Worm (Caenorhabditis elegans) whole organism, L4 larva: Measurements from ENCODE around the gene ppm-1.G.
A peak's percentile ranks its signal among the peaks of the same experiment; 100 is the strongest.

Experiments
- F26F4.8 ChIP-seq: fragments of 200-800 bp; sonication (Bioruptor generic); conservative IDR thresholded peaks from 2 replicates; pipeline ENCODE4 v1.3.6; 2022; ENCODE audit warnings: missing genetic modification characterization, missing compliant biosample characterization
- F49E8.2 ChIP-seq: sonication (generic microtip); optimal IDR thresholded peaks from 2 replicates; lab custom pipeline; 2016; ENCODE audit warnings: missing compliant biosample characterization, mild to moderate bottlenecking, missing genetic modification characterization, borderline replicate concordance
- Y48G9A.11 ChIP-seq: fragments of 200-800 bp; sonication (Bioruptor generic); IDR thresholded peaks from 2 replicates; pipeline ENCODE4 v1.3.6; 2022; ENCODE audit warnings: missing genetic modification reagents, missing genetic modification characterization, missing compliant biosample characterization
- Y5F2A.4 ChIP-seq: fragments of 200-800 bp; sonication (Bioruptor generic); optimal IDR thresholded peaks from 2 replicates; lab custom pipeline; 2018; ENCODE audit warnings: mild to moderate bottlenecking, missing genetic modification characterization, missing compliant biosample characterization
- Y75B8A.6 ChIP-seq: fragments of 200-800 bp; sonication (Bioruptor generic); IDR thresholded peaks from 2 replicates; pipeline ENCODE4 v1.3.6; 2022; ENCODE audit warnings: missing genetic modification reagents, missing genetic modification characterization, missing compliant biosample characterization
- ZK337.2 ChIP-seq: fragments of 200-800 bp; sonication (Bioruptor generic); IDR thresholded peaks from 2 replicates; pipeline ENCODE4 v1.3.6; 2022; ENCODE audit warnings: missing genetic modification reagents, missing genetic modification characterization, missing compliant biosample characterization
- ZK546.5 ChIP-seq, 2 experiments: sonication (generic microtip); optimal IDR thresholded peaks; 2 replicates each; lab custom pipeline; 2017; ENCODE audit warnings: missing biosample characterization in 2 of 2, missing genetic modification characterization in 2 of 2
- aha-1 ChIP-seq: fragments of 150-350 bp; peaks from one replicate; lab custom pipeline; 2014; ENCODE audit warnings: missing biosample characterization, missing genetic modification characterization
- ama-1 ChIP-seq: fragments of 150-350 bp; optimal IDR thresholded peaks from 2 replicates; lab custom pipeline; 2014; ENCODE audit warnings: inconsistent platforms, mixed read lengths
- arid-1 ChIP-seq: fragments of 200-800 bp; sonication (Bioruptor generic); conservative IDR thresholded peaks from 2 replicates; pipeline ENCODE4 v1.3.6; 2022; ENCODE audit warnings: missing genetic modification reagents, missing genetic modification characterization, missing compliant biosample characterization
- attf-4 ChIP-seq: sonication (generic microtip); optimal IDR thresholded peaks from 3 replicates; lab custom pipeline; 2017; ENCODE audit warnings: missing biosample characterization, missing genetic modification characterization
- ceh-20 ChIP-seq: fragments of 200-800 bp; sonication (Bioruptor generic); IDR thresholded peaks from 2 replicates; pipeline ENCODE4 v1.3.6; 2022; ENCODE audit warnings: missing genetic modification reagents, missing genetic modification characterization, missing compliant biosample characterization
- ceh-62 ChIP-seq: sonication (generic microtip); optimal IDR thresholded peaks from 2 replicates; lab custom pipeline; 2017; ENCODE audit warnings: missing biosample characterization, missing genetic modification characterization
- ces-1 ChIP-seq: fragments of 150-350 bp; sonication (generic microtip); optimal IDR thresholded peaks from 4 replicates; lab custom pipeline; 2014; ENCODE audit warnings: missing biosample characterization, missing genetic modification reagents, missing genetic modification characterization
- daf-16 ChIP-seq, 3 experiments: sonication (generic microtip); optimal IDR thresholded peaks; 2 replicates each; lab custom pipeline; 2016 to 2017; ENCODE audit warnings: missing genetic modification characterization in 3 of 3, missing genetic modification reagents in 3 of 3, mild to moderate bottlenecking in 2 of 3, missing compliant biosample characterization in 2 of 3, missing biosample characterization in 1 of 3, moderate library complexity in 1 of 3
- daf-19 ChIP-seq: fragments of 200-800 bp; sonication (Bioruptor generic); conservative IDR thresholded peaks from 2 replicates; pipeline ENCODE4 v1.3.6; 2022; ENCODE audit warnings: missing genetic modification characterization, missing compliant biosample characterization
- dmd-6 ChIP-seq: fragments of 200-800 bp; sonication (Bioruptor generic); IDR thresholded peaks from 2 replicates; pipeline ENCODE4 v1.3.6; 2022; ENCODE audit warnings: missing genetic modification reagents, missing genetic modification characterization, missing compliant biosample characterization
- duxl-1 ChIP-seq: sonication (generic microtip); optimal IDR thresholded peaks from 2 replicates; lab custom pipeline; 2016; ENCODE audit warnings: mild to moderate bottlenecking, missing genetic modification characterization, moderate library complexity, missing compliant biosample characterization; ENCODE audit not compliant: poor library complexity
- fos-1 ChIP-seq: fragments of 150-350 bp; optimal IDR thresholded peaks from 2 replicates; lab custom pipeline; 2014; ENCODE audit warnings: missing biosample characterization, missing genetic modification characterization
- gei-8 ChIP-seq: fragments of 200-800 bp; sonication (Bioruptor generic); optimal IDR thresholded peaks from 2 replicates; lab custom pipeline; 2018; ENCODE audit warnings: mild to moderate bottlenecking, missing genetic modification characterization, missing compliant biosample characterization
- hif-1 ChIP-seq, 2 experiments: sonication (generic microtip); optimal IDR thresholded peaks; 2 replicates each; lab custom pipeline; 2016 to 2017; ENCODE audit warnings: missing compliant biosample characterization in 2 of 2, missing genetic modification characterization in 2 of 2, missing genetic modification reagents in 2 of 2, missing genotype in 2 of 2, mild to moderate bottlenecking in 1 of 2
- hlh-30 ChIP-seq: sonication (generic microtip); optimal IDR thresholded peaks from 2 replicates; lab custom pipeline; 2017; ENCODE audit warnings: antibody characterized with exemption, mild to moderate bottlenecking, missing genetic modification characterization, missing compliant biosample characterization; ENCODE audit not compliant: insufficient read depth
- jun-1 ChIP-seq: fragments of 150-350 bp; optimal IDR thresholded peaks from 2 replicates; lab custom pipeline; 2014; ENCODE audit warnings: missing biosample characterization, missing genetic modification reagents, missing genetic modification characterization
- lin-13 ChIP-seq: fragments of 150-350 bp; optimal IDR thresholded peaks from 2 replicates; lab custom pipeline; 2014; ENCODE audit warnings: missing biosample characterization, missing genetic modification reagents, missing genetic modification characterization
- lin-38 ChIP-seq: fragments of 200-800 bp; sonication (Bioruptor generic); IDR thresholded peaks from 2 replicates; pipeline ENCODE4 v1.3.6; 2022; ENCODE audit warnings: missing genetic modification reagents, missing genetic modification characterization, missing compliant biosample characterization
- lsy-2 ChIP-seq, 2 experiments: fragments of 150-350 bp in 1 of 2; sonication (generic microtip) in 1 of 2; optimal IDR thresholded peaks; 2 replicates each; lab custom pipeline; 2014 to 2017; ENCODE audit warnings: missing biosample characterization in 2 of 2, missing genetic modification characterization in 2 of 2
- mdl-1 ChIP-seq, 2 experiments: fragments of 150-350 bp in 1 of 2; sonication (generic microtip) in 1 of 2; optimal IDR thresholded peaks; 2 replicates each; lab custom pipeline; 2014 to 2017; ENCODE audit warnings: missing biosample characterization in 2 of 2, missing genetic modification characterization in 2 of 2
- mep-1 ChIP-seq: fragments of 150-350 bp; sonication (generic microtip); optimal IDR thresholded peaks from 3 replicates; lab custom pipeline; 2014; ENCODE audit warnings: missing biosample characterization, missing genetic modification characterization
- mes-2 ChIP-seq: sonication (generic microtip); optimal IDR thresholded peaks from 2 replicates; lab custom pipeline; 2016; ENCODE audit warnings: missing genotype, mild to moderate bottlenecking, missing genetic modification characterization, missing compliant biosample characterization; ENCODE audit not compliant: poor library complexity, severe bottlenecking
- nhr-102 ChIP-seq: sonication (generic microtip); optimal IDR thresholded peaks from 2 replicates; lab custom pipeline; 2016; ENCODE audit warnings: mild to moderate bottlenecking, missing genetic modification characterization, moderate library complexity, missing compliant biosample characterization
- nhr-237 ChIP-seq: sonication (generic microtip); optimal IDR thresholded peaks from 2 replicates; lab custom pipeline; 2017; ENCODE audit warnings: missing biosample characterization, missing genetic modification characterization
- nhr-28 ChIP-seq: fragments of 150-350 bp; optimal IDR thresholded peaks from 2 replicates; lab custom pipeline; 2014; ENCODE audit warnings: missing biosample characterization, missing genetic modification characterization
- nhr-42 ChIP-seq: fragments of 200-800 bp; sonication (Bioruptor generic); IDR thresholded peaks from 2 replicates; pipeline ENCODE4 v1.3.6; 2022; ENCODE audit warnings: missing genetic modification characterization, missing compliant biosample characterization
- set-16 ChIP-seq: fragments of 200-800 bp; sonication (Bioruptor generic); IDR thresholded peaks from 2 replicates; pipeline ENCODE4 v1.3.6; 2022; ENCODE audit warnings: missing genetic modification reagents, missing genetic modification characterization, missing compliant biosample characterization
- spr-3 ChIP-seq: fragments of 200-800 bp; sonication (Bioruptor generic); optimal IDR thresholded peaks from 2 replicates; lab custom pipeline; 2018; ENCODE audit warnings: mild to moderate bottlenecking, missing genetic modification characterization, missing compliant biosample characterization
- tra-1 ChIP-seq: fragments of 200-800 bp; sonication (Bioruptor generic); IDR thresholded peaks from 2 replicates; pipeline ENCODE4 v1.3.6; 2022; ENCODE audit warnings: missing genetic modification reagents, missing genetic modification characterization, missing compliant biosample characterization
- unc-130 ChIP-seq: sonication (generic microtip); optimal IDR thresholded peaks from 2 replicates; lab custom pipeline; 2016; ENCODE audit warnings: missing genetic modification reagents, missing genetic modification characterization, missing compliant biosample characterization
- unc-62 ChIP-seq, 3 experiments: fragments of 150-350 bp in 1 of 3; sonication (generic microtip); optimal IDR thresholded peaks in 2 of 3; peaks in 1 of 3; 1 replicate in 1 of 3; 2 replicates in 2 of 3; lab custom pipeline; 2014 to 2017; ENCODE audit warnings: missing biosample characterization in 3 of 3, missing genetic modification characterization in 3 of 3, missing genetic modification reagents in 3 of 3, missing genotype in 1 of 3
- zfp-2 ChIP-seq: sonication (generic microtip); optimal IDR thresholded peaks from 2 replicates; lab custom pipeline; 2016; ENCODE audit warnings: mild to moderate bottlenecking, missing genetic modification characterization, missing compliant biosample characterization
- zfp-3 ChIP-seq: fragments of 200-800 bp; sonication (Bioruptor generic); conservative IDR thresholded peaks from 2 replicates; pipeline ENCODE4 v1.3.6; 2022; ENCODE audit warnings: missing genetic modification reagents, missing genetic modification characterization, missing compliant biosample characterization
- ztf-11 ChIP-seq: fragments of 150-350 bp; optimal IDR thresholded peaks from 2 replicates; lab custom pipeline; 2014; ENCODE audit warnings: missing biosample characterization, missing genetic modification characterization

ppm-1.G gene

DNA sequence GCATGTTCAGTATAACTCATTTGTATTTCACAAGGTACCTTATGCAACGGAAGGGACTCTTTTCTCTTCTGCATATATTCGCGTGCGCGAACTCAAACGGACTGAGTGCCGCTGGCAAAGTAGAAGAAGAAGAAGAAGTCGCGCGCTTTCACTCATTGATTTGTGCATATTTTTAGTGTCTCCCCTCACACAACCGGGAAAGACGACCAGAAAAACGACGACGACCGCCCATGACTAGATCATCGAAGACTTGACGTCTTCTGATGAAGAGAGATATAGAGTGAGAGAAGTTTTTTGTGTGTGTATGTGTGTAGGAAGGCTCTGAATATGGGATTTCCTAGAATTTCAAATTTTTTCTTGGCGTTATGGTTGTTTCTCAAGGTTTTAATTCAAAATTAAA lies 19.1 kb upstream of the ppm-1.G start (continued):
- TF ChIP-seq arid-1: no peak
- TF ChIP-seq zfp-3 (GFP tag; lab: Robert Waterston, UW): no peak
- TF ChIP-seq dmd-6 (GFP tag; lab: Robert Waterston, UW): no peak
- no peak for TF ChIP-seq F49E8.2 (tag; lab: Kevin White, UChicago)
- TF ChIP-seq spr-3 (GFP tag; lab: Kevin White, UChicago): no peak
- TF ChIP-seq ztf-11 (tag; lab: Kevin White, UChicago): no peak
- TF ChIP-seq unc-62 (GFP tag; optimal IDR thresholded peaks at IDR 0.05 in 1 of 2; lab: Kevin White, UChicago): no peak
- TF ChIP-seq unc-62 (tag; optimal IDR thresholded peaks at IDR 0.05; lab: Kevin White, UChicago): no peak
- no peak for TF ChIP-seq Y75B8A.6
- no peak for TF ChIP-seq zfp-2

DNA sequence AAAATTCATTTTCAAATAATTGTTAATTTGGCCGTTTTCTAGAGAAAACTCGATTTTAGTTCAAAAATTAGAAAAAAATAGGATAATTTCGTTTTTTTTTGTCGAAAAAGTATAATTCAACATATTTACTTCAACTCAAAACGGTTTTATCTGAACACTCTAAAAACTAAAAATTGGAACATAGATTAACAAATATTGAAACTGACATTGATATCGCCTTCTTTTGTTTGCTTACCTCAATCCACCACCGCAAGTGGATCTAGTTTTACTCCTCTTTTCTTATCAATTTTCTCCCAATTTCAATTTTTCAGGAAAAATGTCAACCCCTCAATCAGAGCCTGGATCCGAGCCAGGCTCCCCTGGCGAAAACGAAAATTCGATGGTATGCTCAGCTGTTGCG lies 18.6 kb upstream of the ppm-1.G start, which contains the start of gene ptl-1:
ptl-1 (plus strand) TSS at position 301 of the 400 bp plus-strand sequence.
- TF ChIP-seq unc-62 (GFP tag; optimal IDR thresholded peaks at IDR 0.05 in 1 of 2; lab: Kevin White, UChicago) (peak in 1 of 2 experiments; percentile 71), unc-62 (tag; optimal IDR thresholded peaks at IDR 0.05; lab: Kevin White, UChicago) (no peak), ces-1 (GFP tag; lab: Kevin White, UChicago) (no peak)
- TF ChIP-seq, all 104 proteins: peak for 1

DNA sequence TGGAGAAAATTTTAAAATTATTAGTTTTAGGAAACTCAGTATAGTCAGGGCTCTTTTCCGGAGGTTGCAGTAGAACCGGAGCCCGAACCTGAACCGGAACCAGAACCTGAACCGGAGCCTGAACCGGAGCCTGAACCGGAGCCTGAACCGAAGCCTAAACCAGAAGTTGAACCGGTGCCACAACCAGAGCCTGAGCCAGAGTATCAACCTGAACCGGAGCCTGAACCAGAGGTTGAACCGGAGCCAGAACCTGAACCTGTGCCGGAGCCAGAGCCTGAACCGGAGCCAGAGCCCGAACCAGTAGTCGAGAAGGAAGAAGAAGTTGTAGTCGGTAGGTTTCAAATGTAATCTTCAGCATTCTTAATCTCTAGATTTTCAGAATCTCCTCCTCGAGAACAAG lies 15.0 kb upstream of the ppm-1.G start:
- peak; percentile 28 for TF ChIP-seq aha-1 (tag; lab: Kevin White, UChicago)
- no peak for TF ChIP-seq ceh-62 (tag; lab: Kevin White, UChicago)
- TF ChIP-seq set-16 (GFP tag; lab: Robert Waterston, UW): peak; percentile 90
- no peak for TF ChIP-seq duxl-1 (tag; lab: Kevin White, UChicago)

DNA sequence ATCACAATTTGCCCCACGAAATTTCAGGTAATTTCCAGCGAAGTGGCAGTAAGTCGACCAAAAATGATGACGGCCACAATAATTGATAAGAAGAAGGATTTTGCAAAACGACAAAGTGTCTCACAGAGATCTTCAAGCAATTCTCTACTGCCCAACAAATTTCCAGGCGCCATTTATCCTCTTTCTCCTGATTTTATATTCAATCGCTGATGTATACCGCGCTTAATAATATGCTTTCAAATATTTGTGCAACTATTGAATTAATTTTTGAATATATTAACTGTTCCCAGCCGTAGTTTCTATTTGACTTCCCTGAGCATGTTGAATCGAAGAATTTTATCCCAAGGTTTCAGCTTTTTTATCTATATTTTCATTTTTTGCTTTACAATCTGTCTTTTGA lies 12.5 kb upstream of the ppm-1.G start, which contains the start of gene tpst-2:
tpst-2 (plus strand) TSS at position 301 of the 400 bp plus-strand sequence.
- TF ChIP-seq nhr-237 (no peak), mes-2 (tag; lab: Kevin White, UChicago) (no peak), aha-1 (tag; lab: Kevin White, UChicago) (no peak), dmd-6 (GFP tag; lab: Robert Waterston, UW) (no peak), jun-1 (tag; lab: Kevin White, UChicago) (no peak), Y5F2A.4 (no peak), daf-16 (GFP tag; optimal IDR thresholded peaks at IDR 0.05; lab: Kevin White, UChicago) (no peak), daf-16 (tag; optimal IDR thresholded peaks at IDR 0.05; lab: Kevin White, UChicago) (no peak), hif-1 (tag; optimal IDR thresholded peaks at IDR 0.05; lab: Kevin White, UChicago) (no peak), Y48G9A.11 (no peak), nhr-42 (no peak), F49E8.2 (tag; lab: Kevin White, UChicago) (no peak), lin-13 (GFP tag; lab: Kevin White, UChicago) (no peak), ZK546.5 (tag; optimal IDR thresholded peaks at IDR 0.05; lab: Kevin White, UChicago) (no peak), nhr-102 (tag; lab: Kevin White, UChicago) (no peak), daf-19 (GFP tag; lab: Robert Waterston, UW) (no peak), tra-1 (no peak), F26F4.8 (no peak), lin-38 (GFP tag; lab: Robert Waterston, UW) (no peak), ZK337.2 (GFP tag; lab: Robert Waterston, UW) (no peak), attf-4 (no peak)

DNA sequence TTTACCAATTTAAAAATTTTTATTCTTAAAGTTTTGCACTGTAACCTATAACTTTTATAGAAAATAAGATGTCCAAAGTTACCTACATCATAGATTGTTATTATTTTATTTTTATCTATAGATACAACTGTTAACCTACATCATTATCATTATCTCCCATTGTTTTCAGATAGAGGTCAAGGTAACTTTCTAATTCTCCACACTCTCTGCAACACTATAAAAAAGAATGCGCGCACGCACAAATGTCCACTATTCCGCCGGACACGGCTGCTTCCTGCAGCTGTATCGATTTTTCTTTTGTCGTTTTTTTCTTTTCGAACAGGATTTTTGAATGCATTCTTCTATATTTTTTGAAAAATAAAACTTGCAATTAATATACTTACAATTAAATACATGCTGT lies 10.8 kb upstream of the ppm-1.G start:
- peak; percentile 2 for TF ChIP-seq hlh-30 (tag; lab: Kevin White, UChicago)
- no peak for TF ChIP-seq nhr-42
- no peak for TF ChIP-seq ZK337.2 (GFP tag; lab: Robert Waterston, UW)
- no peak for TF ChIP-seq ceh-20 (GFP tag; lab: Robert Waterston, UW)
- TF ChIP-seq mep-1 (tag; lab: Kevin White, UChicago): no peak
- TF ChIP-seq fos-1 (tag; lab: Kevin White, UChicago): no peak
- peak in 1 of 2 experiments; percentile 17 for TF ChIP-seq mdl-1 (tag; optimal IDR thresholded peaks at IDR 0.05; lab: Kevin White, UChicago)
- peak in 1 of 2 experiments; percentile 9 for TF ChIP-seq lsy-2 (tag; optimal IDR thresholded peaks at IDR 0.05; lab: Kevin White, UChicago)
- no peak for TF ChIP-seq gei-8 (GFP tag; lab: Kevin White, UChicago)
- TF ChIP-seq Y75B8A.6: no peak
- no peak for TF ChIP-seq ama-1 (lab: Kevin White, UChicago)
- no peak for TF ChIP-seq unc-130 (GFP tag; lab: Kevin White, UChicago)
- peak; percentile 22 for TF ChIP-seq nhr-28 (tag; lab: Kevin White, UChicago)
